Worm (Caenorhabditis elegans) whole organism, young adult: ENCODE measurements around the gene Y7A5A.13.
"Not testable (repeated sequence)": the region's sequence is repeated elsewhere in the genome, so short reads cannot be mapped to it uniquely, and the experiment has no call there.

Experiments
- B0261.1 ChIP-seq: sonication (generic microtip); optimal IDR thresholded peaks from 2 replicates; lab custom pipeline; 2016; ENCODE audit warnings: mild to moderate bottlenecking, missing genetic modification characterization, moderate library complexity, missing compliant biosample characterization
- ets-4 ChIP-seq: fragments of 200-800 bp; sonication (Bioruptor generic); optimal IDR thresholded peaks from 2 replicates; lab custom pipeline; 2018; ENCODE audit warnings: mild to moderate bottlenecking, missing genetic modification characterization, missing compliant biosample characterization
- snpc-4 ChIP-seq, 5 experiments: fragments of 150-350 bp in 1 of 5; sonication (generic microtip) in 4 of 5; optimal IDR thresholded peaks; 2 replicates each; lab custom pipeline; 2014 to 2018; ENCODE audit warnings: missing genetic modification characterization in 5 of 5, missing biosample characterization in 3 of 5, antibody characterized with exemption in 2 of 5, mild to moderate bottlenecking in 2 of 5, missing compliant biosample characterization in 2 of 5, missing genotype in 2 of 5, moderate library complexity in 2 of 5, missing genetic modification reagents in 1 of 5
- unc-130 ChIP-seq: sonication (generic microtip); optimal IDR thresholded peaks from 2 replicates; lab custom pipeline; 2016; ENCODE audit warnings: missing genetic modification reagents, missing genetic modification characterization, missing compliant biosample characterization

DNA sequence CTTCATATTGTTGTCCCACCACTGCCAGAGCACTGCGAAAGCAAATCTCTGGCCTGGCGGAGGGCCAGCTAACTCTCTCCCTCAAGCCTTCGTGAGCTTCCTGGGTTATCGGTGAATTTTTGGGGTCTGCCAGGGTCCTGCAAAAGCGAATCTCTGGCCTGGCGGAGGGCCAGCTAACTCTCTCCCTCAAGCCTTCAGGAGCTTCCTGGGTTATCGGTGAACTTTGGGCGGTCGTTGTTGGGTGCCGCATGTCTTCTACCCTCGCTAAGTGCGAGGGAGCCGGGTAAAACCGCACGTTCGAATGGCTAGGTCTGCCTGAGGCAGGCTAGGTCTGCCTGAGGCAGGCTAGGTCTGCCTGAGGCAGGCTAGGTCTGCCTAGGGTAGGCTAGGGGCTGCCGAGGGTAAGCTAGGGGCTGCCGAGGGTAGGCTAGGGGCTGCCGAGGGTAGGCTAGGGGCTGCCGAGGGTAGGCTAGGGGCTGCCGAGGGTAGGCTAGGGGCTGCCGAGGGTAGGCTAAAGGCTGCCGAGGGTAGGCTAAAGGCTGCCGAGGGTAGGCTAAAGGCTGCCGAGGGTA is 35.1 kb upstream of the Y7A5A.13 start:
- not testable (repeated sequence) for TF ChIP-seq snpc-4 (GFP tag; optimal IDR thresholded peaks at IDR 0.05; lab: Kevin White, UChicago); snpc-4 (tag; optimal IDR thresholded peaks at IDR 0.05; lab: Kevin White, UChicago); B0261.1; unc-130 (GFP tag; lab: Kevin White, UChicago); ets-4 (GFP tag; lab: Kevin White, UChicago)
